Fruit fly (Drosophila melanogaster) whole organism, embryonic: ENCODE results near the gene Rpn1.

Experiments
- BEAF-32 ChIP-seq: fragments of 200-800 bp; sonication (Bioruptor generic); optimal IDR thresholded peaks from 3 replicates; lab custom pipeline; 2017; ENCODE audit warnings: missing biosample characterization, missing genetic modification characterization, mild to moderate bottlenecking, moderate library complexity, missing genetic modification reagents
- Blimp-1 ChIP-seq: fragments of 200-800 bp; sonication (Bioruptor generic); optimal IDR thresholded peaks from 3 replicates; lab custom pipeline; 2018; ENCODE audit warnings: missing biosample characterization, missing genetic modification characterization, mild to moderate bottlenecking, moderate library complexity, missing genetic modification reagents
- CG10209 ChIP-seq: fragments of 200-800 bp; sonication (Bioruptor generic); optimal IDR thresholded peaks from 3 replicates; lab custom pipeline; 2017; ENCODE audit warnings: missing biosample characterization, mild to moderate bottlenecking, missing genetic modification characterization, missing genetic modification reagents
- CG1024 ChIP-seq: fragments of 200-800 bp; sonication (Bioruptor generic); IDR thresholded peaks from 2 replicates; pipeline ENCODE4 v1.3.6; 2022; ENCODE audit warnings: missing biosample characterization, missing genetic modification characterization
- CG10267 ChIP-seq: fragments of 200-800 bp; sonication (Bioruptor generic); optimal IDR thresholded peaks from 2 replicates; lab custom pipeline; 2018; ENCODE audit warnings: missing biosample characterization, mild to moderate bottlenecking, missing genetic modification characterization, moderate library complexity
- CG10366 ChIP-seq: fragments of 200-800 bp; sonication (Bioruptor generic); IDR thresholded peaks from 2 replicates; pipeline ENCODE4 v1.3.6; 2022; ENCODE audit warnings: missing biosample characterization, missing genetic modification characterization
- CG10431 ChIP-seq: fragments of 200-800 bp; sonication (Bioruptor generic); optimal IDR thresholded peaks from 3 replicates; lab custom pipeline; 2018; ENCODE audit warnings: missing biosample characterization, mild to moderate bottlenecking, missing genetic modification characterization
- CG10543 ChIP-seq: fragments of 200-800 bp; sonication (Bioruptor generic); optimal IDR thresholded peaks from 3 replicates; lab custom pipeline; 2017; ENCODE audit warnings: missing biosample characterization, mild to moderate bottlenecking, missing genetic modification characterization, moderate library complexity
- CG10565 ChIP-seq: fragments of 200-800 bp; sonication (Bioruptor generic); optimal IDR thresholded peaks from 3 replicates; lab custom pipeline; 2016; ENCODE audit warnings: missing biosample characterization, mild to moderate bottlenecking, missing genetic modification characterization
- CG12104 ChIP-seq: fragments of 200-800 bp; sonication (Bioruptor generic); optimal IDR thresholded peaks from 3 replicates; lab custom pipeline; 2016; ENCODE audit warnings: missing biosample characterization, missing genetic modification characterization
- CG12299 ChIP-seq: fragments of 200-800 bp; sonication (Bioruptor generic); optimal IDR thresholded peaks from 2 replicates; lab custom pipeline; 2018; ENCODE audit warnings: missing biosample characterization, mild to moderate bottlenecking, missing genetic modification characterization
- CG1233 ChIP-seq: fragments of 200-800 bp; sonication (Bioruptor generic); optimal IDR thresholded peaks from 4 replicates; lab custom pipeline; 2018; ENCODE audit warnings: missing biosample characterization, mild to moderate bottlenecking, missing genetic modification characterization
- CG13624 ChIP-seq: fragments of 200-800 bp; sonication (Bioruptor generic); optimal IDR thresholded peaks from 2 replicates; lab custom pipeline; 2016; ENCODE audit warnings: missing biosample characterization, missing genetic modification characterization
- CG13775 ChIP-seq: fragments of 200-800 bp; sonication (Bioruptor generic); optimal IDR thresholded peaks from 3 replicates; lab custom pipeline; 2017; ENCODE audit warnings: missing biosample characterization, mild to moderate bottlenecking, missing genetic modification characterization
- CG1603 ChIP-seq: fragments of 200-800 bp; sonication (Bioruptor generic); optimal IDR thresholded peaks from 2 replicates; lab custom pipeline; 2019; ENCODE audit warnings: missing biosample characterization, mild to moderate bottlenecking, missing genetic modification characterization, moderate library complexity
- CG32772 ChIP-seq: fragments of 200-800 bp; sonication (Bioruptor generic); IDR thresholded peaks from 2 replicates; pipeline ENCODE4 v1.3.6; 2022; ENCODE audit warnings: missing biosample characterization, missing genetic modification characterization
- CG34376 ChIP-seq: fragments of 200-800 bp; sonication (Bioruptor generic); optimal IDR thresholded peaks from 2 replicates; lab custom pipeline; 2018; ENCODE audit warnings: missing biosample characterization, mild to moderate bottlenecking, missing genetic modification characterization
- CG3847 ChIP-seq: fragments of 200-800 bp; sonication (Bioruptor generic); IDR thresholded peaks from 2 replicates; pipeline ENCODE4 v1.3.6; 2022; ENCODE audit warnings: missing biosample characterization, missing genetic modification characterization
- CG3995 ChIP-seq: fragments of 200-800 bp; sonication (Bioruptor generic); optimal IDR thresholded peaks from 3 replicates; lab custom pipeline; 2016; ENCODE audit warnings: missing biosample characterization, missing genetic modification characterization
- CG5180 ChIP-seq: fragments of 200-800 bp; sonication (Bioruptor generic); optimal IDR thresholded peaks from 3 replicates; lab custom pipeline; 2017; ENCODE audit warnings: missing biosample characterization, missing genetic modification characterization, mild to moderate bottlenecking, moderate library complexity, missing genetic modification reagents
- CG5245 ChIP-seq: fragments of 200-800 bp; sonication (Bioruptor generic); optimal IDR thresholded peaks from 3 replicates; lab custom pipeline; 2016; ENCODE audit warnings: missing biosample characterization, missing genetic modification characterization
- CG6654 ChIP-seq: fragments of 200-800 bp; sonication (Bioruptor generic); optimal IDR thresholded peaks from 2 replicates; lab custom pipeline; 2017; ENCODE audit warnings: missing biosample characterization, mild to moderate bottlenecking, missing genetic modification characterization
- CG8765 ChIP-seq: fragments of 200-800 bp; sonication (Bioruptor generic); IDR thresholded peaks from 2 replicates; pipeline ENCODE4 v1.3.6; 2022; ENCODE audit warnings: missing biosample characterization, missing genetic modification characterization
- Elba2 ChIP-seq: fragments of 200-800 bp; sonication (Bioruptor generic); optimal IDR thresholded peaks from 3 replicates; lab custom pipeline; 2016; ENCODE audit warnings: missing biosample characterization, missing genetic modification characterization
- Ets65A ChIP-seq: fragments of 200-800 bp; sonication (Bioruptor generic); peaks from one replicate; lab custom pipeline; 2016; ENCODE audit warnings: missing biosample characterization, missing genetic modification characterization
- Fer3 ChIP-seq: fragments of 200-800 bp; sonication (Bioruptor generic); optimal IDR thresholded peaks from 2 replicates; lab custom pipeline; 2018; ENCODE audit warnings: missing biosample characterization, mild to moderate bottlenecking, missing genetic modification characterization, moderate library complexity
- HLH54F ChIP-seq: fragments of 200-800 bp; sonication (Bioruptor generic); optimal IDR thresholded peaks from 3 replicates; lab custom pipeline; 2016; ENCODE audit warnings: missing biosample characterization, missing genetic modification characterization
- MTF-1 ChIP-seq: fragments of 200-800 bp; sonication (Bioruptor generic); optimal IDR thresholded peaks from 2 replicates; lab custom pipeline; 2018; ENCODE audit warnings: missing biosample characterization, mild to moderate bottlenecking, missing genetic modification characterization, borderline replicate concordance
- NC2β ChIP-seq: fragments of 200-800 bp; sonication (Bioruptor generic); optimal IDR thresholded peaks from 2 replicates; lab custom pipeline; 2016; ENCODE audit warnings: missing biosample characterization, missing genetic modification characterization
- Neu2 ChIP-seq: fragments of 200-800 bp; sonication (Bioruptor generic); optimal IDR thresholded peaks from 3 replicates; lab custom pipeline; 2016; ENCODE audit warnings: missing biosample characterization, missing genetic modification characterization, borderline replicate concordance
- Oli ChIP-seq: fragments of 200-800 bp; sonication (Bioruptor generic); optimal IDR thresholded peaks from 2 replicates; lab custom pipeline; 2018; ENCODE audit warnings: missing biosample characterization, mild to moderate bottlenecking, missing genetic modification characterization, moderate library complexity
- Sin3A ChIP-seq: fragments of >200 bp; optimal IDR thresholded peaks from 2 replicates; lab custom pipeline; 2018
- aop ChIP-seq: fragments of 200-800 bp; sonication (Bioruptor generic); IDR thresholded peaks from 2 replicates; pipeline ENCODE4 v1.3.6; 2022; ENCODE audit warnings: missing biosample characterization, missing genetic modification characterization
- br ChIP-seq: fragments of >200 bp; optimal IDR thresholded peaks from 2 replicates; lab custom pipeline; 2017
- cas ChIP-seq: fragments of 200-800 bp; sonication (Bioruptor generic); IDR thresholded peaks from 2 replicates; pipeline ENCODE4 v1.3.6; 2022; ENCODE audit warnings: missing biosample characterization, missing genetic modification characterization
- eve ChIP-seq, 2 experiments: fragments of >200 bp; optimal IDR thresholded peaks; 2 replicates each; lab custom pipeline; 2017; ENCODE audit warnings: missing biosample characterization in 2 of 2, missing genetic modification characterization in 2 of 2
- her ChIP-seq: fragments of 200-800 bp; sonication (Bioruptor generic); optimal IDR thresholded peaks from 2 replicates; lab custom pipeline; 2016; ENCODE audit warnings: missing biosample characterization, missing genetic modification characterization
- hth ChIP-seq: fragments of >200 bp; optimal IDR thresholded peaks from 2 replicates; lab custom pipeline; 2017; ENCODE audit warnings: inconsistent platforms
- insv ChIP-seq, 2 experiments: fragments of 200-800 bp; sonication (Bioruptor generic); optimal IDR thresholded peaks; 3 replicates each; lab custom pipeline; 2016 to 2018; ENCODE audit warnings: missing biosample characterization in 2 of 2, missing genetic modification characterization in 2 of 2
- jumu ChIP-seq: fragments of 200-800 bp; sonication (Bioruptor generic); optimal IDR thresholded peaks from 3 replicates; lab custom pipeline; 2016; ENCODE audit warnings: missing biosample characterization, missing genetic modification characterization
- ken ChIP-seq: fragments of 200-800 bp; sonication (Bioruptor generic); IDR thresholded peaks from 3 replicates; pipeline ENCODE4 v1.3.6; 2022; ENCODE audit warnings: missing biosample characterization, missing genetic modification characterization
- peb ChIP-seq: fragments of 200-800 bp; sonication (Bioruptor generic); IDR thresholded peaks from 2 replicates; pipeline ENCODE4 v1.3.6; 2022; ENCODE audit warnings: missing biosample characterization, missing genetic modification characterization
- ranshi ChIP-seq: fragments of 200-800 bp; sonication (Bioruptor generic); IDR thresholded peaks from 2 replicates; pipeline ENCODE4 v1.3.6; 2022; ENCODE audit warnings: missing biosample characterization, missing genetic modification characterization
- schlank ChIP-seq: fragments of 200-800 bp; sonication (Bioruptor generic); optimal IDR thresholded peaks from 2 replicates; lab custom pipeline; 2018; ENCODE audit warnings: missing biosample characterization, mild to moderate bottlenecking, missing genetic modification characterization
- slbo ChIP-seq: fragments of 200-800 bp; sonication (Bioruptor generic); IDR thresholded peaks from 2 replicates; pipeline ENCODE4 v1.3.6; 2022; ENCODE audit warnings: missing biosample characterization, missing genetic modification characterization
- so ChIP-seq: fragments of 200-800 bp; sonication (Bioruptor generic); IDR thresholded peaks from 3 replicates; pipeline ENCODE4 v1.3.6; 2022; ENCODE audit warnings: missing biosample characterization, missing genetic modification characterization
- sr ChIP-seq: fragments of 200-800 bp; sonication (Bioruptor generic); IDR thresholded peaks from 3 replicates; pipeline ENCODE4 v1.3.6; 2022; ENCODE audit warnings: missing biosample characterization, missing genetic modification characterization
- toy ChIP-seq: fragments of 200-800 bp; sonication (Bioruptor generic); IDR thresholded peaks from 2 replicates; pipeline ENCODE4 v1.3.6; 2022; ENCODE audit warnings: missing biosample characterization, missing genetic modification characterization
- ttk ChIP-seq: fragments of 200-800 bp; sonication (Bioruptor generic); IDR thresholded peaks from 2 replicates; pipeline ENCODE4 v2.1.2; 2022; ENCODE audit warnings: missing biosample characterization, missing genetic modification characterization
- unc-4 ChIP-seq: fragments of 200-800 bp; sonication (Bioruptor generic); IDR thresholded peaks from 2 replicates; pipeline ENCODE4 v1.3.6; 2022; ENCODE audit warnings: missing biosample characterization, missing genetic modification characterization; ENCODE audit not compliant: partially characterized antibody
- vvl ChIP-seq: fragments of 200-800 bp; sonication (Bioruptor generic); IDR thresholded peaks from 2 replicates; pipeline ENCODE4 v1.3.6; 2022; ENCODE audit warnings: missing biosample characterization, missing genetic modification characterization
- zen ChIP-seq: fragments of 200-800 bp; sonication (Bioruptor generic); optimal IDR thresholded peaks from 3 replicates; lab custom pipeline; 2018; ENCODE audit warnings: missing biosample characterization, mild to moderate bottlenecking, missing genetic modification characterization, moderate library complexity

The Rpn1 gene

dm6 chr3L:19928435-19929011, 13.7 kb downstream of the Rpn1 start, which contains the start of the genes CG8004 and RhoGDI (continued):
- TF ChIP-seq CG34376 (GFP tag; lab: Kevin White, UChicago) (peak; percentile 12), CG1024 (peak; percentile 59; the same call in 1 of the 2 replicates), peb (GFP tag; lab: Robert Waterston, UW) (no peak), CG5180 (no peak), vvl (GFP tag; lab: Robert Waterston, UW) (peak; percentile 76), CG3995 (peak; percentile 32), CG10366 (GFP tag; lab: Robert Waterston, UW) (peak; percentile 61), unc-4 (GFP tag; lab: Robert Waterston, UW) (no peak), CG12104 (GFP tag; lab: Kevin White, UChicago) (peak; percentile 21), CG1603 (tag; lab: Kevin White, UChicago) (peak; percentile 73), CG10431 (GFP tag; lab: Kevin White, UChicago) (no peak), CG12299 (tag; lab: Kevin White, UChicago) (peak; percentile 73), CG10565 (GFP tag; lab: Kevin White, UChicago) (no peak), ranshi (peak; percentile 59), CG10543 (GFP tag; lab: Kevin White, UChicago) (peak; percentile 7), Neu2 (no peak), insv (GFP tag; optimal IDR thresholded peaks at IDR 0.05; lab: Kevin White, UChicago) (peak; percentile 75 to 95), CG8765 (no peak), CG10267 (tag; lab: Kevin White, UChicago) (peak; percentile 78), BEAF-32 (peak; percentile 53), NC2β (GFP tag; lab: Kevin White, UChicago) (peak; percentile 67), Blimp-1 (GFP tag; lab: Kevin White, UChicago) (peak; percentile 60), eve (GFP tag; optimal IDR thresholded peaks at IDR 0.05; lab: Kevin White, UChicago) (no peak), CG13624 (GFP tag; lab: Kevin White, UChicago) (peak; percentile 71), so (GFP tag; lab: Robert Waterston, UW) (no peak), aop (no peak), CG32772 (0 out of 2 replicates have a peak, but pooled peaks have one; percentile 32), br (lab: Kevin White, UChicago) (no peak), Ets65A (GFP tag; lab: Kevin White, UChicago) (peak; percentile 91), zen (peak; percentile 69), CG5245 (GFP tag; lab: Kevin White, UChicago) (peak; percentile 30), MTF-1 (GFP tag; lab: Kevin White, UChicago) (no peak), her (GFP tag; lab: Kevin White, UChicago) (peak; percentile 36), CG3847 (GFP tag; lab: Robert Waterston, UW) (peak; percentile 80), jumu (GFP tag; lab: Kevin White, UChicago) (peak; percentile 66), toy (GFP tag; lab: Robert Waterston, UW) (no peak), ken (GFP tag; lab: Robert Waterston, UW) (peak; percentile 67; the same call in 1 of the 3 replicates), sr (GFP tag; lab: Robert Waterston, UW) (no peak), CG13775 (peak; percentile 55), CG10209 (GFP tag; lab: Kevin White, UChicago) (peak; percentile 39), hth (lab: Kevin White, UChicago) (no peak), Elba2 (peak; percentile 94), CG1233 (GFP tag; lab: Kevin White, UChicago) (no peak), Oli (tag; lab: Kevin White, UChicago) (peak; percentile 29), ttk (GFP tag; lab: Robert Waterston, UW) (0 out of 2 replicates have a peak, but pooled peaks have one; percentile 43), HLH54F (GFP tag; lab: Kevin White, UChicago) (peak; percentile 76), CG6654 (GFP tag; lab: Kevin White, UChicago) (no peak), Fer3 (tag; lab: Kevin White, UChicago) (peak; percentile 65), slbo (GFP tag; lab: Robert Waterston, UW) (peak; percentile 77), schlank (tag; lab: Kevin White, UChicago) (no peak), cas (GFP tag; lab: Robert Waterston, UW) (no peak), Sin3A (lab: Kevin White, UChicago) (peak; percentile 72)
